Fruit fly (Drosophila melanogaster) whole organism, embryonic: ENCODE data around the gene CG5828.

ENCODE experiments used
- Abd-B ChIP-seq: fragments of 200-800 bp; sonication (Bioruptor generic); optimal IDR thresholded peaks from 2 replicates; lab custom pipeline; 2018; ENCODE audit warnings: missing biosample characterization, mild to moderate bottlenecking, missing genetic modification characterization, moderate library complexity
- CG10654 ChIP-seq: fragments of 200-800 bp; sonication (Bioruptor generic); optimal IDR thresholded peaks from 2 replicates; lab custom pipeline; 2016; ENCODE audit warnings: missing biosample characterization, missing genetic modification characterization
- CG10959 ChIP-seq: fragments of 200-800 bp; sonication (Bioruptor generic); IDR thresholded peaks from 2 replicates; pipeline ENCODE4 v1.3.6; 2022; ENCODE audit warnings: missing biosample characterization, missing genetic modification characterization
- CG11695 ChIP-seq: fragments of 200-800 bp; sonication (Bioruptor generic); IDR thresholded peaks from 3 replicates; pipeline ENCODE4 v1.3.6; 2022; ENCODE audit warnings: missing biosample characterization, missing genetic modification characterization
- CG12769 ChIP-seq: fragments of 200-800 bp; sonication (Bioruptor generic); optimal IDR thresholded peaks from 2 replicates; lab custom pipeline; 2019; ENCODE audit warnings: missing biosample characterization, mild to moderate bottlenecking, missing genetic modification characterization, moderate library complexity
- CG15269 ChIP-seq: fragments of 200-800 bp; sonication (Bioruptor generic); optimal IDR thresholded peaks from 2 replicates; lab custom pipeline; 2018; ENCODE audit warnings: missing biosample characterization, mild to moderate bottlenecking, missing genetic modification characterization, moderate library complexity
- CG15514 ChIP-seq: fragments of 200-800 bp; sonication (Bioruptor generic); optimal IDR thresholded peaks from 3 replicates; lab custom pipeline; 2017; ENCODE audit warnings: missing biosample characterization, missing genetic modification characterization, mild to moderate bottlenecking, moderate library complexity, missing genetic modification reagents
- CG1647 ChIP-seq: fragments of 200-800 bp; sonication (Bioruptor generic); optimal IDR thresholded peaks from 3 replicates; lab custom pipeline; 2016; ENCODE audit warnings: missing biosample characterization, missing genetic modification characterization
- CG16779 ChIP-seq: fragments of 200-800 bp; sonication (Bioruptor generic); IDR thresholded peaks from 2 replicates; pipeline ENCODE4 v1.3.6; 2022; ENCODE audit warnings: missing biosample characterization, missing genetic modification characterization
- CG17829 ChIP-seq: fragments of 200-800 bp; optimal IDR thresholded peaks from 2 replicates; lab custom pipeline; 2019; ENCODE audit warnings: missing biosample characterization, mild to moderate bottlenecking, missing genetic modification characterization, moderate library complexity
- CG1832 ChIP-seq: fragments of 200-800 bp; sonication (Bioruptor generic); optimal IDR thresholded peaks from 2 replicates; lab custom pipeline; 2017; ENCODE audit warnings: missing biosample characterization, mild to moderate bottlenecking, missing genetic modification characterization, inconsistent platforms
- CG2678 ChIP-seq: fragments of 200-800 bp; sonication (Bioruptor generic); optimal IDR thresholded peaks from 3 replicates; lab custom pipeline; 2019; ENCODE audit warnings: missing biosample characterization, mild to moderate bottlenecking, missing genetic modification characterization, moderate library complexity
- CG30020 ChIP-seq: fragments of 200-800 bp; optimal IDR thresholded peaks from 2 replicates; lab custom pipeline; 2019; ENCODE audit warnings: missing biosample characterization, mild to moderate bottlenecking, missing genetic modification characterization, moderate library complexity
- CG30403 ChIP-seq: fragments of 200-800 bp; sonication (Bioruptor generic); optimal IDR thresholded peaks from 3 replicates; lab custom pipeline; 2016; ENCODE audit warnings: missing biosample characterization, missing genetic modification characterization
- CG32532 ChIP-seq: fragments of 200-800 bp; sonication (Bioruptor generic); IDR thresholded peaks from 2 replicates; pipeline ENCODE4 v1.3.6; 2022; ENCODE audit warnings: missing biosample characterization, missing genetic modification characterization
- CG32772 ChIP-seq: fragments of 200-800 bp; sonication (Bioruptor generic); IDR thresholded peaks from 2 replicates; pipeline ENCODE4 v1.3.6; 2022; ENCODE audit warnings: missing biosample characterization, missing genetic modification characterization
- CG34422 ChIP-seq: fragments of 200-800 bp; sonication (Bioruptor generic); IDR thresholded peaks from 3 replicates; pipeline ENCODE4 v1.3.6; 2022; ENCODE audit warnings: missing biosample characterization, missing genetic modification characterization
- CG3847 ChIP-seq: fragments of 200-800 bp; sonication (Bioruptor generic); IDR thresholded peaks from 2 replicates; pipeline ENCODE4 v1.3.6; 2022; ENCODE audit warnings: missing biosample characterization, missing genetic modification characterization
- CG7786 ChIP-seq: fragments of 200-800 bp; sonication (Bioruptor generic); optimal IDR thresholded peaks from 2 replicates; lab custom pipeline; 2016; ENCODE audit warnings: missing biosample characterization, missing genetic modification characterization
- CG8765 ChIP-seq: fragments of 200-800 bp; sonication (Bioruptor generic); IDR thresholded peaks from 2 replicates; pipeline ENCODE4 v1.3.6; 2022; ENCODE audit warnings: missing biosample characterization, missing genetic modification characterization
- CG9609 ChIP-seq: fragments of 200-800 bp; sonication (Bioruptor generic); optimal IDR thresholded peaks from 3 replicates; lab custom pipeline; 2016; ENCODE audit warnings: missing biosample characterization, missing genetic modification characterization
- CTCF ChIP-seq: fragments of 200-800 bp; sonication (Bioruptor generic); optimal IDR thresholded peaks from 2 replicates; lab custom pipeline; 2017; ENCODE audit warnings: missing biosample characterization, mild to moderate bottlenecking, missing genetic modification characterization, moderate library complexity
- Fer3 ChIP-seq: fragments of 200-800 bp; sonication (Bioruptor generic); optimal IDR thresholded peaks from 2 replicates; lab custom pipeline; 2018; ENCODE audit warnings: missing biosample characterization, mild to moderate bottlenecking, missing genetic modification characterization, moderate library complexity
- Hand ChIP-seq: fragments of 200-800 bp; sonication (Bioruptor generic); optimal IDR thresholded peaks from 2 replicates; lab custom pipeline; 2017; ENCODE audit warnings: mild to moderate bottlenecking, missing biosample characterization, missing genetic modification reagents, missing genetic modification characterization
- Hey ChIP-seq: fragments of 200-800 bp; sonication (Bioruptor generic); optimal IDR thresholded peaks from 3 replicates; lab custom pipeline; 2018; ENCODE audit warnings: missing biosample characterization, mild to moderate bottlenecking, missing genetic modification characterization
- Hmx ChIP-seq: fragments of 200-800 bp; sonication (Bioruptor generic); optimal IDR thresholded peaks from 2 replicates; lab custom pipeline; 2016; ENCODE audit warnings: missing biosample characterization, missing genetic modification characterization
- Hr51 ChIP-seq, 2 experiments: fragments of 200-800 bp; sonication (Bioruptor generic); optimal IDR thresholded peaks; 2 replicates in 1 of 2; 3 replicates in 1 of 2; lab custom pipeline; 2016 to 2018; ENCODE audit warnings: missing biosample characterization in 2 of 2, missing genetic modification characterization in 2 of 2, mild to moderate bottlenecking in 1 of 2, moderate library complexity in 1 of 2
- MESR4 ChIP-seq: fragments of 200-800 bp; sonication (Bioruptor generic); optimal IDR thresholded peaks from 2 replicates; lab custom pipeline; 2018; ENCODE audit warnings: missing biosample characterization, mild to moderate bottlenecking, missing genetic modification characterization, moderate library complexity
- NFAT ChIP-seq: fragments of 200-800 bp; sonication (Bioruptor generic); IDR thresholded peaks from 2 replicates; pipeline ENCODE4 v1.3.6; 2022; ENCODE audit warnings: missing biosample characterization, missing genetic modification characterization
- Ptx1 ChIP-seq: fragments of 200-800 bp; sonication (Bioruptor generic); IDR thresholded peaks from 2 replicates; pipeline ENCODE4 v1.3.6; 2022; ENCODE audit warnings: missing biosample characterization, missing genetic modification characterization
- Rfx ChIP-seq: fragments of 200-800 bp; sonication (Bioruptor generic); IDR thresholded peaks from 2 replicates; pipeline ENCODE4 v1.3.6; 2022; ENCODE audit warnings: missing biosample characterization, missing genetic modification characterization
- Stat92E ChIP-seq, 3 experiments: fragments of >200 bp in 2 of 3; fragments of 200-800 bp in 1 of 3; sonication (Bioruptor generic) in 1 of 3; optimal IDR thresholded peaks; 2 replicates each; lab custom pipeline; 2017 to 2019; ENCODE audit warnings: missing biosample characterization in 3 of 3, missing genetic modification characterization in 3 of 3, mild to moderate bottlenecking in 1 of 3, moderate library complexity in 1 of 3
- al ChIP-seq: fragments of 200-800 bp; sonication (Bioruptor generic); IDR thresholded peaks from 2 replicates; pipeline ENCODE4 v1.3.6; 2022; ENCODE audit warnings: missing biosample characterization, missing genetic modification characterization
- bbx ChIP-seq: fragments of 200-800 bp; sonication (Bioruptor generic); IDR thresholded peaks from 2 replicates; pipeline ENCODE4 v1.3.6; 2022; ENCODE audit warnings: missing biosample characterization, missing genetic modification characterization; ENCODE audit not compliant: partially characterized antibody
- bigmax ChIP-seq: fragments of 200-800 bp; sonication (Bioruptor generic); optimal IDR thresholded peaks from 2 replicates; lab custom pipeline; 2018; ENCODE audit warnings: missing biosample characterization, mild to moderate bottlenecking, missing genetic modification characterization
- bsh ChIP-seq, 2 experiments: fragments of 200-800 bp; sonication (Bioruptor generic); optimal IDR thresholded peaks; 2 replicates each; lab custom pipeline; 2017 to 2018; ENCODE audit warnings: mild to moderate bottlenecking in 2 of 2, missing biosample characterization in 2 of 2, missing genetic modification characterization in 2 of 2, moderate library complexity in 1 of 2
- chinmo ChIP-seq: fragments of 200-800 bp; sonication (Bioruptor generic); IDR thresholded peaks from 4 replicates; pipeline ENCODE4 v1.3.6; 2022; ENCODE audit warnings: missing biosample characterization, missing genetic modification characterization; ENCODE audit not compliant: partially characterized antibody
- dpn ChIP-seq, 2 experiments: fragments of 200-800 bp; sonication (Bioruptor generic); optimal IDR thresholded peaks; 3 replicates each; lab custom pipeline; 2016; ENCODE audit warnings: missing biosample characterization in 2 of 2, missing genetic modification characterization in 2 of 2
- fd96Cb ChIP-seq: fragments of 200-800 bp; sonication (Bioruptor generic); optimal IDR thresholded peaks from 2 replicates; lab custom pipeline; 2018; ENCODE audit warnings: missing biosample characterization, mild to moderate bottlenecking, missing genetic modification characterization, moderate library complexity
- gsb-n ChIP-seq: fragments of 200-800 bp; sonication (Bioruptor generic); optimal IDR thresholded peaks from 3 replicates; lab custom pipeline; 2018; ENCODE audit warnings: missing biosample characterization, mild to moderate bottlenecking, missing genetic modification characterization
- ham ChIP-seq: fragments of 200-800 bp; sonication (Bioruptor generic); IDR thresholded peaks from 2 replicates; pipeline ENCODE4 v1.3.6; 2022; ENCODE audit warnings: missing biosample characterization, missing genetic modification characterization
- nerfin-2 ChIP-seq: fragments of 200-800 bp; sonication (Bioruptor generic); IDR thresholded peaks from 2 replicates; pipeline ENCODE4 v1.3.6; 2022; ENCODE audit warnings: missing biosample characterization, missing genetic modification characterization; ENCODE audit not compliant: partially characterized antibody
- nom ChIP-seq: fragments of 200-800 bp; sonication (Bioruptor generic); optimal IDR thresholded peaks from 2 replicates; lab custom pipeline; 2017; ENCODE audit warnings: missing biosample characterization, missing genetic modification characterization, mild to moderate bottlenecking, moderate library complexity, missing genetic modification reagents
- onecut ChIP-seq: fragments of 200-800 bp; sonication (Bioruptor generic); IDR thresholded peaks from 2 replicates; pipeline ENCODE4 v1.3.6; 2022; ENCODE audit warnings: missing biosample characterization, missing genetic modification characterization
- pros ChIP-seq: fragments of 200-800 bp; sonication (Bioruptor generic); optimal IDR thresholded peaks from 3 replicates; lab custom pipeline; 2019; ENCODE audit warnings: missing biosample characterization, mild to moderate bottlenecking, missing genetic modification characterization, moderate library complexity
- salm ChIP-seq: fragments of 200-800 bp; sonication (Bioruptor generic); optimal IDR thresholded peaks from 2 replicates; lab custom pipeline; 2018; ENCODE audit warnings: missing biosample characterization, mild to moderate bottlenecking, missing genetic modification characterization
- scrt ChIP-seq: fragments of 200-800 bp; sonication (Bioruptor generic); optimal IDR thresholded peaks from 2 replicates; lab custom pipeline; 2018; ENCODE audit warnings: missing biosample characterization, mild to moderate bottlenecking, missing genetic modification characterization, moderate library complexity
- seq ChIP-seq: fragments of 200-800 bp; sonication (Bioruptor generic); IDR thresholded peaks from 2 replicates; pipeline ENCODE4 v1.3.6; 2022; ENCODE audit warnings: missing biosample characterization, missing genetic modification characterization
- tx ChIP-seq: fragments of 200-800 bp; sonication (Bioruptor generic); optimal IDR thresholded peaks from 2 replicates; lab custom pipeline; 2016; ENCODE audit warnings: missing biosample characterization, missing genetic modification characterization
- wor ChIP-seq: fragments of 200-800 bp; sonication (Bioruptor generic); IDR thresholded peaks from 2 replicates; pipeline ENCODE4 v1.3.6; 2022; ENCODE audit warnings: missing biosample characterization, missing genetic modification characterization

CG5828 gene

dm6 chr2L:5059645-5060254, 34.0 kb upstream of the CG5828 start, which contains the start of gene Rpn11 (continued):
- TF ChIP-seq CG32772 (GFP tag; lab: Robert Waterston, UW) (no peak), tx (GFP tag; lab: Kevin White, UChicago) (peak; percentile 41), gsb-n (tag; lab: Kevin White, UChicago) (peak; percentile 47), Hr51 (GFP tag; optimal IDR thresholded peaks at IDR 0.05; lab: Kevin White, UChicago) (peak in 1 of 2 experiments; percentile 61), CG11695 (no peak), CTCF (GFP tag; lab: Kevin White, UChicago) (no peak), CG1647 (GFP tag; lab: Kevin White, UChicago) (no peak), ham (GFP tag; lab: Robert Waterston, UW) (no peak), CG9609 (GFP tag; lab: Kevin White, UChicago) (no peak), wor (GFP tag; lab: Robert Waterston, UW) (no peak), CG17829 (tag; lab: Kevin White, UChicago) (peak; percentile 72), bbx (GFP tag; lab: Robert Waterston, UW) (peak; percentile 26; the same call in 1 of the 2 replicates), salm (tag; lab: Kevin White, UChicago) (no peak), CG8765 (GFP tag; lab: Robert Waterston, UW) (no peak), CG15269 (tag; lab: Kevin White, UChicago) (peak; percentile 69), al (GFP tag; lab: Robert Waterston, UW) (no peak), dpn (GFP tag; optimal IDR thresholded peaks at IDR 0.05; lab: Kevin White, UChicago) (peak; percentile 51 to 75), nom (GFP tag; lab: Kevin White, UChicago) (peak; percentile 28), Hey (tag; lab: Kevin White, UChicago) (no peak), CG12769 (peak; percentile 25), seq (GFP tag; lab: Robert Waterston, UW) (no peak), bsh (GFP tag; optimal IDR thresholded peaks at IDR 0.05; lab: Kevin White, UChicago) (peak in 1 of 2 experiments; percentile 41), pros (no peak), Ptx1 (GFP tag; lab: Robert Waterston, UW) (peak; percentile 58), CG10959 (GFP tag; lab: Robert Waterston, UW) (no peak), CG10654 (GFP tag; lab: Kevin White, UChicago) (peak; percentile 36), Hmx (GFP tag; lab: Kevin White, UChicago) (peak; percentile 23), CG30020 (tag; lab: Kevin White, UChicago) (peak; percentile 65), fd96Cb (peak; percentile 45), CG32532 (no peak; the same call in 1 of the 2 replicates), Rfx (peak; percentile 52; the same call in 1 of the 2 replicates), CG1832 (GFP tag; lab: Kevin White, UChicago) (no peak), MESR4 (GFP tag; lab: Kevin White, UChicago) (peak; percentile 87), CG30403 (GFP tag; lab: Kevin White, UChicago) (peak; percentile 86), CG15514 (GFP tag; lab: Kevin White, UChicago) (peak; percentile 30), bigmax (no peak), Abd-B (GFP tag; lab: Kevin White, UChicago) (peak; percentile 76), nerfin-2 (GFP tag; lab: Robert Waterston, UW) (no peak), Fer3 (tag; lab: Kevin White, UChicago) (peak; percentile 66), CG2678 (tag; lab: Kevin White, UChicago) (peak; percentile 75), scrt (GFP tag; lab: Kevin White, UChicago) (peak; percentile 15), CG7786 (GFP tag; lab: Kevin White, UChicago) (peak; percentile 29), chinmo (GFP tag; lab: Robert Waterston, UW) (no peak), NFAT (GFP tag; lab: Robert Waterston, UW) (0 out of 2 replicates have a peak, but pooled peaks have one; percentile 34), Stat92E (GFP tag; optimal IDR thresholded peaks at IDR 0.05; lab: Kevin White, UChicago) (no peak), Hand (GFP tag; lab: Kevin White, UChicago) (peak; percentile 33), CG3847 (peak; percentile 58), CG16779 (GFP tag; lab: Robert Waterston, UW) (no peak), onecut (no peak), CG34422 (GFP tag; lab: Robert Waterston, UW) (no peak)
